Fruit fly (Drosophila melanogaster) whole organism, wandering third instar larva: Measurements from ENCODE around the gene Grx5.

ENCODE experiments used
- CrebA ChIP-seq: fragments of 200-800 bp; sonication (Bioruptor generic); optimal IDR thresholded peaks from 2 replicates; lab custom pipeline; 2016; ENCODE audit warnings: missing biosample characterization, mild to moderate bottlenecking, missing genetic modification characterization, borderline replicate concordance
- Myc ChIP-seq: fragments of >200 bp; optimal IDR thresholded peaks from 2 replicates; lab custom pipeline; 2017
- N ChIP-seq: fragments of >200 bp; optimal IDR thresholded peaks from 2 replicates; lab custom pipeline; 2018; ENCODE audit warnings: missing biosample characterization, missing external identifiers, missing genetic modification characterization
- OdsH ChIP-seq: fragments of 200-800 bp; sonication (Bioruptor generic); optimal IDR thresholded peaks from 2 replicates; lab custom pipeline; 2016; ENCODE audit warnings: missing biosample characterization, mild to moderate bottlenecking, missing genetic modification characterization
- brk ChIP-seq: fragments of 200-800 bp; sonication (Bioruptor generic); optimal IDR thresholded peaks from 2 replicates; lab custom pipeline; 2016; ENCODE audit warnings: missing biosample characterization, mild to moderate bottlenecking, missing genetic modification characterization
- foxo ChIP-seq, 2 experiments: fragments of 200-800 bp; sonication (Bioruptor generic); optimal IDR thresholded peaks; 2 replicates in 1 of 2; 3 replicates in 1 of 2; lab custom pipeline; 2016 to 2017; ENCODE audit warnings: missing biosample characterization in 2 of 2, missing genetic modification characterization in 2 of 2
- h ChIP-seq: fragments of 200-800 bp; sonication (Bioruptor generic); optimal IDR thresholded peaks from 3 replicates; lab custom pipeline; 2016; ENCODE audit warnings: missing biosample characterization, mild to moderate bottlenecking, missing genetic modification characterization
- pan ChIP-seq: fragments of >200 bp; optimal IDR thresholded peaks from 2 replicates; lab custom pipeline; 2017
- rgr ChIP-seq: fragments of 200-800 bp; sonication (Bioruptor generic); optimal IDR thresholded peaks from 3 replicates; lab custom pipeline; 2016; ENCODE audit warnings: missing biosample characterization, mild to moderate bottlenecking, missing genetic modification characterization
- usp ChIP-seq: fragments of >200 bp; optimal IDR thresholded peaks from 2 replicates; lab custom pipeline; 2017; ENCODE audit warnings: missing biosample characterization, missing genetic modification characterization

DNA sequence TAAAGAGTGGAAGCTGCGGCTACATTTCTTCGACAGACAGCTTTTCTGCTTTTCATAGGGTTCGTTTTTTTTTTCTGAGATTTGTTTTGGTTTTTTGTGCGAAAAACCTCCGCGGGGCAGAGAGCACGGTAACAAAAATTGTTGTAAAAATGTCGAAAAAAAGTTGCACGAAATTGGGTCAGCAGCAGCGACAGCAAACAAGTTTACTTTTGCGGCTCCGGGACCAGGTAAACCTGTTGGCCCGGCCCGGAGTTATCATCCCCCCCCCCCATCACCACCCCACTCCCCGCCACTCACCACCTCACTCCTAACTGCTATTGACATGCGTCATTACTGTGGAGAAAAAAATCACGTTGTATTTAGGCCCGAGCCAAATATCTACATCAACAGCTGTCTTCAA lies 30.4 kb upstream of the Grx5 start:
- no peak for TF ChIP-seq brk (GFP tag; lab: Kevin White, UChicago)
- no peak for TF ChIP-seq OdsH
- TF ChIP-seq rgr, result no peak
- TF ChIP-seq Myc (lab: Kevin White, UChicago), result no peak
- no peak for TF ChIP-seq usp (GFP tag; lab: Kevin White, UChicago)
- no peak for TF ChIP-seq pan (lab: Kevin White, UChicago)
- no peak for TF ChIP-seq N (GFP tag; lab: Kevin White, UChicago)
- no peak for TF ChIP-seq CrebA
- TF ChIP-seq foxo (GFP tag; optimal IDR thresholded peaks at IDR 0.05; lab: Kevin White, UChicago), result no peak
- TF ChIP-seq h, result no peak
